Fruit fly (Drosophila melanogaster): ENCODE data around the gene Wnt10.

The Wnt10 gene

DNA sequence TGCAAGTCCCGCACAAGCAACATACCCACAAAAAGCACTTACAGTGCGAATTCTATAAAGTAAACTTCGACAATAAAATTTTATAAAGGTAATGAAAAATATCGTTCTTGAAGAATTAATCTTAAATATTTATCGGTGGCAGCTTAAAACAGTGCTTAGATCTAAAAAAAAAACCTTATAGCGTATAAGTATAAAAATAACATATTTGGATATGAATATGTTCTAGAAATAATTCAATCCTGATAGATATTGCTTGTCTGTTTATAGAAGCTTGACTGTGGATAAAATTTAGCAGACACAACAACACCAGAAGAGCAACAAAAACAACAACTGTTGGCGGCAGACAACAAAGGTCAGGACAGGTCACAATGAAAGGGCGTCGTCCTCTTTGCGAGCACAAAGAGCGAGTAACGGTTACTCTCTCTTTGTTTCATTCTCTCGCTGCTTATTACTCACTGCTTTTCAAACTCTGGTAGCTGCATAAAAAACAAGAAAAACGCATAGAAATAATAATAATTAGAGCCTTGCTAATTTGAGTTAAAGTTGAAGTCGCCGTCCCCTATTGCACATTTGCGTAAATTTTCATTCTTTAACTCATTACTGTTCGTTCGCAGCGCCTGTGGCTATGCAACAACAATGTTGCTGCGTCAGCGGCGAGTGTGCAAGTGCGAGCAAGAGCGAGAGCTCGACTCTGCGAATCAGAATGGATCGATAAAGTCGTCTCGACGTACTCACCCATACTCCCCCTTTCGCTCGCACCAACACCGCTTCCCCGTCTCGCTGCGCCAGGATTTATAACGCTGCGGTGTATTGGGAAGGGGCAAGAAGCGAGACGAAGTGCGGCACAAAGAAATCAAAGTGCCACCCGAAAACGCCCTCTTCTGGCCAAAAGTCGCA, 56.5 kb downstream of the Wnt10 start (continued):
- TF ChIP-seq CG2712 (tag; optimal IDR thresholded peaks at IDR 0.05) (peak; percentile 13), GATAe (GFP tag; conservative IDR thresholded peaks at IDR 0.05) (no peak), dmrt11E (tag; optimal IDR thresholded peaks at IDR 0.05) (no peak), grau (tag; optimal IDR thresholded peaks at IDR 0.05) (peak; percentile 82), Hr51 (GFP tag; optimal IDR thresholded peaks at IDR 0.05) (peak in 1 of 2 experiments; percentile 10), CG8290 (GFP tag; optimal IDR thresholded peaks at IDR 0.05) (peak; percentile 96), CG8290 (tag; optimal IDR thresholded peaks at IDR 0.05) (peak; percentile 41 to 69), HLH3B (GFP tag; IDR thresholded peaks at IDR 0.05) (0 out of 2 replicates have a peak, but pooled peaks have one; percentile 9), CG5953 (GFP tag; IDR thresholded peaks at IDR 0.05) (no peak), CG17385 (GFP tag; optimal IDR thresholded peaks at IDR 0.05) (peak; percentile 32), sens (GFP tag) (peak; percentile 70), Dip3 (GFP tag; optimal IDR thresholded peaks at IDR 0.05) (peak; percentile 7), E2f2 (GFP tag; IDR thresholded peaks at IDR 0.05) (no peak), CG12391 (tag; optimal IDR thresholded peaks at IDR 0.05) (peak; percentile 17), PHDP (tag; optimal IDR thresholded peaks at IDR 0.05) (peak; percentile 36), nau (GFP tag; optimal IDR thresholded peaks at IDR 0.05) (no peak), CG32532 (GFP tag; IDR thresholded peaks at IDR 0.05) (peak; percentile 42; the same call in 1 of the 2 replicates), CG9215 (GFP tag; IDR thresholded peaks at IDR 0.05) (peak; percentile 32; the same call in 1 of the 2 replicates), al (GFP tag; IDR thresholded peaks at IDR 0.05) (no peak), Taf1 (GFP tag; IDR thresholded peaks at IDR 0.05) (no peak), Fer1 (GFP tag; optimal IDR thresholded peaks at IDR 0.05) (peak; percentile 12), lov (optimal IDR thresholded peaks at IDR 0.05) (no peak), lov (GFP tag; IDR thresholded peaks at IDR 0.05) (0 out of 3 replicates have a peak, but pooled peaks have one; percentile 10), CG2199 (GFP tag; IDR thresholded peaks at IDR 0.05) (0 out of 3 replicates have a peak, but pooled peaks have one; percentile 26), CG1832 (GFP tag; optimal IDR thresholded peaks at IDR 0.05) (peak; percentile 61), Ptx1 (GFP tag; IDR thresholded peaks at IDR 0.05) (0 out of 2 replicates have a peak, but pooled peaks have one; percentile 34), mirr (GFP tag; optimal IDR thresholded peaks at IDR 0.05) (no peak), Opbp (GFP tag; IDR thresholded peaks at IDR 0.05; ENCODE audit: partially characterized antibody) (0 out of 3 replicates have a peak, but pooled peaks have one; percentile 38), CG18262 (tag; optimal IDR thresholded peaks at IDR 0.05) (no peak), CG12299 (tag; optimal IDR thresholded peaks at IDR 0.05) (no peak), CG6791 (GFP tag; IDR thresholded peaks at IDR 0.05; ENCODE audit: partially characterized antibody) (peak; percentile 70; the same call in 2 of the 3 replicates), Hr78 (GFP tag; optimal IDR thresholded peaks at IDR 0.05) (peak in 1 of 2 experiments; percentile 19), Ets97D (GFP tag; optimal IDR thresholded peaks at IDR 0.05) (no peak), Meics (GFP tag; optimal IDR thresholded peaks at IDR 0.05) (peak; percentile 50), Mrtf (GFP tag; IDR thresholded peaks at IDR 0.05) (no peak), Doc2 (GFP tag; IDR thresholded peaks at IDR 0.05) (no peak), CG1529 (GFP tag; optimal IDR thresholded peaks at IDR 0.05) (no peak), CG6683 (GFP tag; optimal IDR thresholded peaks at IDR 0.05) (no peak), Hmr (GFP tag; optimal IDR thresholded peaks at IDR 0.05) (peak; percentile 35), row (GFP tag; IDR thresholded peaks at IDR 0.05) (peak; percentile 66), dati (GFP tag; IDR thresholded peaks at IDR 0.05) (no peak), CG30403 (GFP tag; optimal IDR thresholded peaks at IDR 0.05) (peak; percentile 22), CG11696 (GFP tag; IDR thresholded peaks at IDR 0.05) (no peak), psq (GFP tag; optimal IDR thresholded peaks at IDR 0.05) (no peak), pzg (GFP tag; optimal IDR thresholded peaks at IDR 0.05) (no peak), CG9932 (GFP tag; IDR thresholded peaks at IDR 0.05) (peak; percentile 28), BEAF-32 (GFP tag; optimal IDR thresholded peaks at IDR 0.05) (no peak), sens-2 (GFP tag; IDR thresholded peaks at IDR 0.05) (peak; percentile 41; the same call in 1 of the 2 replicates), slbo (GFP tag; IDR thresholded peaks at IDR 0.05) (0 out of 2 replicates have a peak, but pooled peaks have one; percentile 35)
